Fruit fly (Drosophila melanogaster): ENCODE results near the gene CG6340.

DNA sequence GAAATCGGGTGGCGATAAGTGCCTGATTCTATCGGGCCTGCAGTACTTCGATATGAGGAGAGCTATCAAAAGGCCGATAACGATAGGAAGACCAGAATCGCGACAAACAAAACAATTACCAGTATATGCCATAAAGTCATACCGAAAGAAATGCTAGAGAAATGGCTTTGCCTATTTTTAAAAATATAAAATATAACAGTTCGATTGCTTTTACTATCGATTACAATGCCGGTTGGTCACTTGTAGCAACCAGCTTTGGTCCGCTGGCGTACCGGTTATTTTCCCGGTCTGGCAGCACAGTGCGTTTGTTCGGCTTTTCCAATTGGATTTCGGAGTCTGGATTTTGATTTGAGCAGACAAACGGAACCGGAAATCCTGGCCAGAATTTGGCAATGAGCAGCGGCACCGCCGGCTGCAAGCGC, 19.7 kb upstream of the CG6340 start, which contains the start of the genes shtd, CG6294 and CG6299:
- TF ChIP-seq CG14711 (tag; optimal IDR thresholded peaks at IDR 0.05) (peak; percentile 24), CG7101 (tag; optimal IDR thresholded peaks at IDR 0.05) (no peak), Mnt (GFP tag; optimal IDR thresholded peaks at IDR 0.05) (peak; percentile 19), ovo (GFP tag; optimal IDR thresholded peaks at IDR 0.05) (no peak), pad (GFP tag; optimal IDR thresholded peaks at IDR 0.05) (no peak), toe (GFP tag; optimal IDR thresholded peaks at IDR 0.05) (no peak), CG5204 (GFP tag; optimal IDR thresholded peaks at IDR 0.05) (no peak), CG11617 (GFP tag; optimal IDR thresholded peaks at IDR 0.05) (no peak), CG33017 (tag; optimal IDR thresholded peaks at IDR 0.05) (no peak), cic (GFP tag; optimal IDR thresholded peaks at IDR 0.05) (no peak), kay (GFP tag; ENCODE audit: borderline replicate concordance) (no peak), bab1 (GFP tag; optimal IDR thresholded peaks at IDR 0.05) (peak; percentile 48)

Data from whole organism, adult.